Comparison of ENCODE assay signal across 5 fruit fly cellular contexts in the genomic region with DNA sequence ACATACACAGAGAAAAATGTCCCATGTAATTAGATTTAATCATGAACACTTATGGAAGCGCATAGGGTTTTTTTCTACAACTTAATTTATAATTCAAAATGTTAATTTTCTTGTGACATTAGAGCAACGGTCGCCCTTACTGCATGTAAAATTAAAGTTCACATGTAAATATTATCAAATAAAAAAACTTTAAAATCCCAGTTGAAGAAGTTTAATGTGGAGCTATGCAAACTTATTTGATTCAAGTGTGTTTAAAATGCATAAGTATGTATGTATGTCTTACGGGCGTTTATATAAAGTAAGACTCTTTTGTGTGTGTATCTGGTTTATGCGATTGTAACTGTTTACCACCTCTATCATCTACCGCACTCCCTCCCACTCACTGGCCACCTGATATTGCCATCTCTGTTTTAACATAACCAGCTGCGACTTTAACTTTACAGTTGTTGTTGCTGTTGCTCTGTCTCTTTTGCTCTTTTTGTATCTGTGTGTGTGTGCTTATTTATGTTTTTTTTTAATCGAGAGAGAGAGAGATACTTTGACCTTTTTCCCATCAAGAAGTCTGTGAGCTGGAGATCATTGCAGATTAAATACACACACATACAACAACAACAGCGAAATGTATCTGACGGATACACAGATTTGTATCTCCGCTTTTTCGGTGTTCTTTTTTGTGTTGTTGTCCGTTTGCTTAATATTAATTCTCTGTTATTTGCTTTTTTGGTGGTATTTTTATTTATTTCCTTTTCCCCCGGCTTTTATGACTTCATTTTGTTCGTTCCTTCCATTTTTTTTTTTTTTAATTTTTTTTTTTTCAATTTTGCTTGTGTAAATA.
TF ChIP-seq lines count a peak whose summit lies in the region.

No protein-coding gene starts in this region.

TF ChIP-seq in whole organism, adult, 20 proteins besides CTCF, POLR2A, EP300 and RAD21 (continued from another document):
- no peak for TF ChIP-seq CG12768 (GFP tag; optimal IDR thresholded peaks at IDR 0.05; lab: Kevin White, UChicago)
- no peak for TF ChIP-seq Hr96 (GFP tag; optimal IDR thresholded peaks at IDR 0.05; lab: Kevin White, UChicago)
- TF ChIP-seq CG1620 (GFP tag; optimal IDR thresholded peaks at IDR 0.05; lab: Kevin White, UChicago): no peak

TF ChIP-seq in whole organism, embryonic, 481 proteins besides CTCF, POLR2A, EP300 and RAD21 (continued from another document and continues in another):
- TF ChIP-seq CG9609 (GFP tag; optimal IDR thresholded peaks at IDR 0.05; lab: Kevin White, UChicago) (peak; percentile 81), Lhr (GFP tag; optimal IDR thresholded peaks at IDR 0.05; lab: Kevin White, UChicago) (peak; percentile 81), ato (GFP tag; IDR thresholded peaks at IDR 0.05; lab: Robert Waterston, UW; ENCODE audit: partially characterized antibody) (no peak), Mad (GFP tag; optimal IDR thresholded peaks at IDR 0.05; lab: Kevin White, UChicago) (peak; percentile 75), E2f2 (GFP tag; IDR thresholded peaks at IDR 0.05; lab: Robert Waterston, UW) (peak; percentile 74), Atf3 (GFP tag; optimal IDR thresholded peaks at IDR 0.05; lab: Kevin White, UChicago) (peak; percentile 83), CG18476 (GFP tag; optimal IDR thresholded peaks at IDR 0.05; lab: Kevin White, UChicago) (peak; percentile 70), HLHmδ (GFP tag; optimal IDR thresholded peaks at IDR 0.05; lab: Kevin White, UChicago) (peak; percentile 27), lab (GFP tag; optimal IDR thresholded peaks at IDR 0.05; lab: Kevin White, UChicago) (peak; percentile 74), bowl (GFP tag; IDR thresholded peaks at IDR 0.05; lab: Robert Waterston, UW) (no peak), CG12071 (GFP tag; optimal IDR thresholded peaks at IDR 0.05; lab: Kevin White, UChicago) (no peak), CG13424 (tag; optimal IDR thresholded peaks at IDR 0.05; lab: Kevin White, UChicago) (peak; percentile 96), CG7987 (GFP tag; optimal IDR thresholded peaks at IDR 0.05; lab: Kevin White, UChicago) (peak; percentile 22), CG9876 (GFP tag; optimal IDR thresholded peaks at IDR 0.05; lab: Kevin White, UChicago) (peak; percentile 55), Kr (GFP tag; optimal IDR thresholded peaks at IDR 0.05; lab: Kevin White, UChicago) (no peak), cwo (GFP tag; optimal IDR thresholded peaks at IDR 0.05; lab: Kevin White, UChicago) (peak; percentile 62), stwl (tag; optimal IDR thresholded peaks at IDR 0.05; lab: Kevin White, UChicago) (no peak), btn (GFP tag; optimal IDR thresholded peaks at IDR 0.05; lab: Kevin White, UChicago) (peak; percentile 14), CG4617 (GFP tag; optimal IDR thresholded peaks at IDR 0.05; lab: Kevin White, UChicago; ENCODE audit: borderline replicate concordance) (peak; percentile 9), fd64A (GFP tag; optimal IDR thresholded peaks at IDR 0.05; lab: Kevin White, UChicago) (peak; percentile 41), CG32532 (GFP tag; IDR thresholded peaks at IDR 0.05; lab: Robert Waterston, UW) (peak; percentile 44; the same call in 1 of the 2 replicates), CG16863 (GFP tag; optimal IDR thresholded peaks at IDR 0.05; lab: Kevin White, UChicago) (peak; percentile 75), CG12744 (GFP tag; optimal IDR thresholded peaks at IDR 0.05; lab: Kevin White, UChicago) (no peak), zen (tag; optimal IDR thresholded peaks at IDR 0.05; lab: Kevin White, UChicago) (peak; percentile 40), prd (optimal IDR thresholded peaks at IDR 0.05; lab: Kevin White, UChicago) (no peak), prd (GFP tag; IDR thresholded peaks at IDR 0.05; lab: Robert Waterston, UW) (peak; percentile 55; the same call in 1 of the 3 replicates), Scr (GFP tag; IDR thresholded peaks at IDR 0.05; lab: Robert Waterston, UW; ENCODE audit: partially characterized antibody) (no peak), ATbp (GFP tag; optimal IDR thresholded peaks at IDR 0.05; lab: Kevin White, UChicago) (peak; percentile 77), CG1603 (tag; optimal IDR thresholded peaks at IDR 0.05; lab: Kevin White, UChicago) (peak; percentile 36)

TF ChIP-seq in whole organism, prepupa, 60 proteins besides CTCF, POLR2A, EP300 and RAD21 (continued from another document and continues in another):
- TF ChIP-seq CG3919 (GFP tag; optimal IDR thresholded peaks at IDR 0.05; lab: Kevin White, UChicago) (peak; percentile 74), Sox15 (GFP tag; optimal IDR thresholded peaks at IDR 0.05; lab: Kevin White, UChicago) (peak; percentile 90), salr (GFP tag; optimal IDR thresholded peaks at IDR 0.05; lab: Kevin White, UChicago) (peak; percentile 77 to 78), acj6 (GFP tag; optimal IDR thresholded peaks at IDR 0.05; lab: Kevin White, UChicago) (peak; percentile 94), Blimp-1 (GFP tag; optimal IDR thresholded peaks at IDR 0.05; lab: Kevin White, UChicago) (peak; percentile 18), cyc (GFP tag; optimal IDR thresholded peaks at IDR 0.05; lab: Kevin White, UChicago) (peak; percentile 79), pdm3 (GFP tag; optimal IDR thresholded peaks at IDR 0.05; lab: Kevin White, UChicago) (peak; percentile 95), vri (GFP tag; optimal IDR thresholded peaks at IDR 0.05; lab: Kevin White, UChicago) (peak; percentile 77), CG6808 (GFP tag; optimal IDR thresholded peaks at IDR 0.05; lab: Kevin White, UChicago) (peak; percentile 69), Met (GFP tag; optimal IDR thresholded peaks at IDR 0.05; lab: Kevin White, UChicago) (peak; percentile 92), dac (GFP tag; optimal IDR thresholded peaks at IDR 0.05; lab: Kevin White, UChicago) (peak; percentile 86), Hr39 (GFP tag; optimal IDR thresholded peaks at IDR 0.05; lab: Kevin White, UChicago) (peak; percentile 91), topi (GFP tag; optimal IDR thresholded peaks at IDR 0.05; lab: Kevin White, UChicago) (peak; percentile 86), spab (GFP tag; optimal IDR thresholded peaks at IDR 0.05; lab: Kevin White, UChicago) (peak; percentile 66), CG7368 (GFP tag; optimal IDR thresholded peaks at IDR 0.05; lab: Kevin White, UChicago) (peak; percentile 41), CG34406 (GFP tag; optimal IDR thresholded peaks at IDR 0.05; lab: Kevin White, UChicago) (peak; percentile 92), Smox (GFP tag; optimal IDR thresholded peaks at IDR 0.05; lab: Kevin White, UChicago) (peak; percentile 92), CG6163 (GFP tag; IDR thresholded peaks at IDR 0.05; lab: Robert Waterston, UW) (peak; percentile 77; the same call in 2 of the 3 replicates), CG16779 (tag; optimal IDR thresholded peaks at IDR 0.05; lab: Kevin White, UChicago) (peak; percentile 78), net (GFP tag; optimal IDR thresholded peaks at IDR 0.05; lab: Kevin White, UChicago) (peak; percentile 86), CG4318 (GFP tag; optimal IDR thresholded peaks at IDR 0.05; lab: Kevin White, UChicago) (peak; percentile 90), Sox14 (GFP tag; optimal IDR thresholded peaks at IDR 0.05; lab: Kevin White, UChicago) (peak; percentile 94), Eip75B (GFP tag; optimal IDR thresholded peaks at IDR 0.05; lab: Kevin White, UChicago) (peak; percentile 92), Ets96B (tag; optimal IDR thresholded peaks at IDR 0.05; lab: Kevin White, UChicago) (peak; percentile 73), Lpt (GFP tag; optimal IDR thresholded peaks at IDR 0.05; lab: Kevin White, UChicago) (peak; percentile 76), OdsH (GFP tag; optimal IDR thresholded peaks at IDR 0.05; lab: Kevin White, UChicago) (peak; percentile 93), Eip93F (GFP tag; optimal IDR thresholded peaks at IDR 0.05; lab: Kevin White, UChicago) (peak; percentile 85), CG10631 (GFP tag; optimal IDR thresholded peaks at IDR 0.05; lab: Kevin White, UChicago) (peak; percentile 88), CG10669 (GFP tag; optimal IDR thresholded peaks at IDR 0.05; lab: Kevin White, UChicago) (peak; percentile 66), CG3032 (tag; optimal IDR thresholded peaks at IDR 0.05; lab: Kevin White, UChicago) (peak; percentile 87)

TF ChIP-seq in whole organism, pupa, 21 proteins besides CTCF, POLR2A, EP300 and RAD21 (continued from another document):
- TF ChIP-seq CG15710 (tag; optimal IDR thresholded peaks at IDR 0.05; lab: Kevin White, UChicago) (peak; percentile 87), CG13204 (GFP tag; optimal IDR thresholded peaks at IDR 0.05; lab: Kevin White, UChicago) (peak; percentile 30), Pif1A (GFP tag; optimal IDR thresholded peaks at IDR 0.05; lab: Kevin White, UChicago) (peak; percentile 91)
TF ChIP-seq in whole organism, pupa: peak in this region for 17.

TF ChIP-seq in whole organism, wandering third instar larva, 38 proteins besides CTCF, POLR2A, EP300 and RAD21 (continued from another document):
- TF ChIP-seq GATAd (GFP tag; optimal IDR thresholded peaks at IDR 0.05; lab: Kevin White, UChicago) (no peak), HLH106 (tag; optimal IDR thresholded peaks at IDR 0.05; lab: Kevin White, UChicago) (peak; percentile 85), Myc (optimal IDR thresholded peaks at IDR 0.05; lab: Kevin White, UChicago) (no peak), ey (GFP tag; optimal IDR thresholded peaks at IDR 0.05; lab: Kevin White, UChicago) (peak; percentile 90), sv (GFP tag; optimal IDR thresholded peaks at IDR 0.05; lab: Kevin White, UChicago) (peak; percentile 87), Rel (GFP tag; optimal IDR thresholded peaks at IDR 0.05; lab: Kevin White, UChicago) (peak; percentile 44), Rel (tag; optimal IDR thresholded peaks at IDR 0.05; lab: Kevin White, UChicago) (no peak), foxo (GFP tag; optimal IDR thresholded peaks at IDR 0.05; lab: Kevin White, UChicago) (peak in 1 of 2 experiments; percentile 90), woc (GFP tag; optimal IDR thresholded peaks at IDR 0.05; lab: Kevin White, UChicago) (peak; percentile 84), h (GFP tag; optimal IDR thresholded peaks at IDR 0.05; lab: Kevin White, UChicago) (peak; percentile 77), dsf (GFP tag; optimal IDR thresholded peaks at IDR 0.05; lab: Kevin White, UChicago; ENCODE audit: borderline replicate concordance) (no peak), Hnf4 (GFP tag; optimal IDR thresholded peaks at IDR 0.05; lab: Kevin White, UChicago) (peak; percentile 73), Jra (GFP tag; optimal IDR thresholded peaks at IDR 0.05; lab: Kevin White, UChicago) (peak; percentile 78), N (GFP tag; optimal IDR thresholded peaks at IDR 0.05; lab: Kevin White, UChicago) (peak; percentile 35), tai (GFP tag; optimal IDR thresholded peaks at IDR 0.05; lab: Kevin White, UChicago) (no peak), dmrt93B (GFP tag; optimal IDR thresholded peaks at IDR 0.05; lab: Kevin White, UChicago) (peak; percentile 55), Mio (GFP tag; optimal IDR thresholded peaks at IDR 0.05; lab: Kevin White, UChicago) (no peak), Hr83 (GFP tag; optimal IDR thresholded peaks at IDR 0.05; lab: Kevin White, UChicago; ENCODE audit: poor library complexity, severe bottlenecking) (no peak), CG32264 (GFP tag; optimal IDR thresholded peaks at IDR 0.05; lab: Kevin White, UChicago) (peak; percentile 79), lola (GFP tag; optimal IDR thresholded peaks at IDR 0.05; lab: Kevin White, UChicago) (no peak)
